Fruit fly (Drosophila melanogaster) whole organism: Measurements from ENCODE around the gene I-2.

Source experiments
- CG8478 ChIP-seq: fragments of >200 bp; optimal IDR thresholded peaks from 2 replicates; lab custom pipeline; 2018; ENCODE audit warnings: inconsistent platforms
- Dll ChIP-seq: fragments of >200 bp; optimal IDR thresholded peaks from 2 replicates; lab custom pipeline; 2017
- EcR ChIP-seq, 2 experiments: fragments of >200 bp; optimal IDR thresholded peaks; 2 replicates each; lab custom pipeline; 2017; ENCODE audit warnings: missing biosample characterization in 2 of 2, missing genetic modification characterization in 2 of 2, missing genetic modification reagents in 2 of 2
- pan ChIP-seq: fragments of >200 bp; optimal IDR thresholded peaks from 2 replicates; lab custom pipeline; 2017
- psq ChIP-seq: fragments of >200 bp; optimal IDR thresholded peaks from 2 replicates; lab custom pipeline; 2017
- usp ChIP-seq: fragments of >200 bp; optimal IDR thresholded peaks from 2 replicates; lab custom pipeline; 2017; ENCODE audit warnings: missing biosample characterization, missing genetic modification characterization, mixed read lengths

I-2 gene

dm6 chr3L:9836524-9837047, at the start of gene I-2:
Gene I-2 (minus strand): TSS chr3L:9836805.
- TF ChIP-seq EcR (GFP tag; optimal IDR thresholded peaks at IDR 0.05; lab: Kevin White, UChicago): no peak
- no peak for TF ChIP-seq usp (GFP tag; lab: Kevin White, UChicago)
- no peak for TF ChIP-seq psq (lab: Kevin White, UChicago)
- no peak for TF ChIP-seq pan
- no peak for TF ChIP-seq Dll (lab: Kevin White, UChicago)
- TF ChIP-seq CG8478 (lab: Kevin White, UChicago): no peak

dm6 chr3L:9878685-9879084, 42.1 kb upstream of the I-2 start, which contains the start of gene CG34382:
Gene CG34382 (plus strand): TSS chr3L:9878985.
- TF ChIP-seq CG8478 (lab: Kevin White, UChicago) (no peak), psq (lab: Kevin White, UChicago) (no peak), Dll (lab: Kevin White, UChicago) (no peak), usp (GFP tag; lab: Kevin White, UChicago) (no peak)

- no peak for TF ChIP-seq usp (GFP tag; lab: Kevin White, UChicago)
- no peak for TF ChIP-seq EcR (GFP tag; optimal IDR thresholded peaks at IDR 0.05; lab: Kevin White, UChicago)
- no peak for TF ChIP-seq Dll (lab: Kevin White, UChicago)
- TF ChIP-seq pan: no peak
- TF ChIP-seq CG8478 (lab: Kevin White, UChicago): no peak
- TF ChIP-seq psq (lab: Kevin White, UChicago): no peak
Measured at dm6 chr3L:9872035-9872434, 35.4 kb upstream of the I-2 start.

- TF ChIP-seq psq (lab: Kevin White, UChicago) (no peak), CG8478 (lab: Kevin White, UChicago) (no peak), pan (no peak), usp (GFP tag; lab: Kevin White, UChicago) (no peak), EcR (GFP tag; optimal IDR thresholded peaks at IDR 0.05; lab: Kevin White, UChicago) (no peak), Dll (lab: Kevin White, UChicago) (no peak)
Measured at dm6 chr3L:9865053-9865442, 28.4 kb upstream of the I-2 start.

- TF ChIP-seq Dll (lab: Kevin White, UChicago) (no peak), usp (GFP tag; lab: Kevin White, UChicago) (no peak), psq (lab: Kevin White, UChicago) (no peak), EcR (GFP tag; optimal IDR thresholded peaks at IDR 0.05; lab: Kevin White, UChicago) (no peak), pan (no peak), CG8478 (lab: Kevin White, UChicago) (no peak)
Measured at dm6 chr3L:9864275-9865052, 27.9 kb upstream of the I-2 start, which contains the start of the genes iPLA2-VIA and Ciz1. Gene iPLA2-VIA (minus strand): TSS chr3L:9864349. Gene Ciz1 (plus strand): TSS chr3L:9864639.

- TF ChIP-seq CG8478 (lab: Kevin White, UChicago): no peak
- TF ChIP-seq pan: no peak
- TF ChIP-seq psq (lab: Kevin White, UChicago): no peak
- no peak for TF ChIP-seq EcR (GFP tag; optimal IDR thresholded peaks at IDR 0.05; lab: Kevin White, UChicago)
- no peak for TF ChIP-seq usp (GFP tag; lab: Kevin White, UChicago)
- TF ChIP-seq Dll (lab: Kevin White, UChicago): no peak
Measured at dm6 chr3L:9863656-9864055, 27.1 kb upstream of the I-2 start.

dm6 chr3L:9859624-9860023, 23.0 kb upstream of the I-2 start, which contains the start of gene CG10809:
Gene CG10809 (minus strand): TSS chr3L:9859889.
- TF ChIP-seq Dll (lab: Kevin White, UChicago): no peak
- TF ChIP-seq usp (GFP tag; lab: Kevin White, UChicago): no peak
- no peak for TF ChIP-seq EcR (GFP tag; optimal IDR thresholded peaks at IDR 0.05; lab: Kevin White, UChicago)
- TF ChIP-seq CG8478 (lab: Kevin White, UChicago): no peak
- TF ChIP-seq psq (lab: Kevin White, UChicago): no peak
- no peak for TF ChIP-seq pan

- TF ChIP-seq psq (lab: Kevin White, UChicago): no peak
Measured at dm6 chr3L:9856430-9857218, 20.0 kb upstream of the I-2 start.

dm6 chr3L:9855784-9856426, 19.3 kb upstream of the I-2 start:
- no peak for TF ChIP-seq psq (lab: Kevin White, UChicago)
- no peak for TF ChIP-seq pan
- TF ChIP-seq usp (GFP tag; lab: Kevin White, UChicago): no peak
- no peak for TF ChIP-seq CG8478 (lab: Kevin White, UChicago)
- TF ChIP-seq Dll (lab: Kevin White, UChicago): no peak
- TF ChIP-seq EcR (GFP tag; optimal IDR thresholded peaks at IDR 0.05; lab: Kevin White, UChicago): no peak

- TF ChIP-seq CG8478 (lab: Kevin White, UChicago): peak; percentile 37
- TF ChIP-seq pan: no peak
- TF ChIP-seq psq (lab: Kevin White, UChicago): no peak
- no peak for TF ChIP-seq EcR (GFP tag; optimal IDR thresholded peaks at IDR 0.05; lab: Kevin White, UChicago)
- TF ChIP-seq usp (GFP tag; lab: Kevin White, UChicago): no peak
- TF ChIP-seq Dll (lab: Kevin White, UChicago): no peak
Measured at dm6 chr3L:9854583-9855519, 18.2 kb upstream of the I-2 start, which contains the start of gene RasGAP1. Gene RasGAP1 (minus strand): TSS chr3L:9855285.
